Fruit fly (Drosophila melanogaster) whole organism, prepupa: Measurements from ENCODE around the gene mRpL32.

Source experiments
- Blimp-1 ChIP-seq: fragments of 200-800 bp; sonication (Bioruptor generic); optimal IDR thresholded peaks from 3 replicates; lab custom pipeline; 2017; ENCODE audit warnings: missing biosample characterization, missing genetic modification characterization, mild to moderate bottlenecking, moderate library complexity, missing genetic modification reagents
- CG10669 ChIP-seq: fragments of 200-800 bp; sonication (Bioruptor generic); optimal IDR thresholded peaks from 3 replicates; lab custom pipeline; 2018; ENCODE audit warnings: missing biosample characterization, mild to moderate bottlenecking, missing genetic modification characterization, moderate library complexity
- CG11762 ChIP-seq: fragments of 200-800 bp; sonication (Bioruptor generic); optimal IDR thresholded peaks from 3 replicates; lab custom pipeline; 2016; ENCODE audit warnings: missing biosample characterization, missing genetic modification characterization; ENCODE audit not compliant: insufficient read depth
- CG11902 ChIP-seq: fragments of 200-800 bp; sonication (Bioruptor generic); optimal IDR thresholded peaks from 3 replicates; lab custom pipeline; 2016; ENCODE audit warnings: missing biosample characterization, missing genetic modification characterization
- CG1621 ChIP-seq: fragments of 200-800 bp; sonication (Bioruptor generic); optimal IDR thresholded peaks from 3 replicates; lab custom pipeline; 2018; ENCODE audit warnings: missing biosample characterization, mild to moderate bottlenecking, missing genetic modification characterization
- CG16779 ChIP-seq: fragments of 200-800 bp; sonication (Bioruptor generic); optimal IDR thresholded peaks from 3 replicates; lab custom pipeline; 2017; ENCODE audit warnings: missing biosample characterization, mild to moderate bottlenecking, missing genetic modification characterization
- CG3032 ChIP-seq: fragments of 200-800 bp; optimal IDR thresholded peaks from 2 replicates; lab custom pipeline; 2019; ENCODE audit warnings: missing biosample characterization, mild to moderate bottlenecking, missing genetic modification characterization, moderate library complexity
- CG32006 ChIP-seq: fragments of 200-800 bp; sonication (Bioruptor generic); optimal IDR thresholded peaks from 3 replicates; lab custom pipeline; 2017; ENCODE audit warnings: missing biosample characterization, mild to moderate bottlenecking, missing genetic modification characterization
- CG3919 ChIP-seq: fragments of 200-800 bp; sonication (Bioruptor generic); optimal IDR thresholded peaks from 3 replicates; lab custom pipeline; 2016; ENCODE audit warnings: missing biosample characterization, missing genetic modification characterization
- CG4318 ChIP-seq: fragments of 200-800 bp; sonication (Bioruptor generic); optimal IDR thresholded peaks from 3 replicates; lab custom pipeline; 2017; ENCODE audit warnings: missing biosample characterization, mild to moderate bottlenecking, missing genetic modification characterization
- CG6276 ChIP-seq: fragments of 200-800 bp; sonication (Bioruptor generic); optimal IDR thresholded peaks from 2 replicates; lab custom pipeline; 2017; ENCODE audit warnings: missing biosample characterization, mild to moderate bottlenecking, missing genetic modification characterization
- CG6792 ChIP-seq: fragments of 200-800 bp; sonication (Bioruptor generic); optimal IDR thresholded peaks from 3 replicates; lab custom pipeline; 2016; ENCODE audit warnings: missing biosample characterization, missing genetic modification characterization
- CG6808 ChIP-seq: fragments of 200-800 bp; sonication (Bioruptor generic); optimal IDR thresholded peaks from 3 replicates; lab custom pipeline; 2017; ENCODE audit warnings: missing biosample characterization, missing genetic modification characterization, mild to moderate bottlenecking, moderate library complexity, missing genetic modification reagents
- CG6854 ChIP-seq: fragments of 200-800 bp; sonication (Bioruptor generic); optimal IDR thresholded peaks from 2 replicates; lab custom pipeline; 2017; ENCODE audit warnings: missing biosample characterization, mild to moderate bottlenecking, missing genetic modification characterization
- CG7368 ChIP-seq: fragments of 200-800 bp; sonication (Bioruptor generic); optimal IDR thresholded peaks from 3 replicates; lab custom pipeline; 2016; ENCODE audit warnings: missing biosample characterization, missing genetic modification characterization
- CG8632 ChIP-seq: fragments of 200-800 bp; sonication (Bioruptor generic); optimal IDR thresholded peaks from 3 replicates; lab custom pipeline; 2016; ENCODE audit warnings: missing biosample characterization, missing genetic modification characterization
- CG9139 ChIP-seq: fragments of 200-800 bp; sonication (Bioruptor generic); optimal IDR thresholded peaks from 3 replicates; lab custom pipeline; 2017; ENCODE audit warnings: missing biosample characterization, mild to moderate bottlenecking, missing genetic modification characterization
- Eip75B ChIP-seq: fragments of 200-800 bp; sonication (Bioruptor generic); optimal IDR thresholded peaks from 3 replicates; lab custom pipeline; 2016; ENCODE audit warnings: missing biosample characterization, missing genetic modification characterization
- Eip78C ChIP-seq: fragments of 200-800 bp; sonication (Bioruptor generic); peaks from one replicate; lab custom pipeline; 2016; ENCODE audit warnings: missing biosample characterization, missing genetic modification characterization
- Eip93F ChIP-seq: fragments of 200-800 bp; sonication (Bioruptor generic); optimal IDR thresholded peaks from 2 replicates; lab custom pipeline; 2016; ENCODE audit warnings: missing biosample characterization, mild to moderate bottlenecking, missing genetic modification characterization
- Ets96B ChIP-seq: fragments of 200-800 bp; optimal IDR thresholded peaks from 2 replicates; lab custom pipeline; 2019; ENCODE audit warnings: missing biosample characterization, mild to moderate bottlenecking, missing genetic modification characterization, moderate library complexity
- Gug ChIP-seq: fragments of 200-800 bp; sonication (Bioruptor generic); IDR thresholded peaks from 2 replicates; pipeline ENCODE4 v1.3.6; 2022; ENCODE audit warnings: missing biosample characterization, missing genetic modification characterization
- Hr38 ChIP-seq: sonication (Bioruptor generic); optimal IDR thresholded peaks from 2 replicates; lab custom pipeline; 2016; ENCODE audit warnings: missing biosample characterization, missing genetic modification characterization
- Hr39 ChIP-seq: fragments of 200-800 bp; sonication (Bioruptor generic); optimal IDR thresholded peaks from 2 replicates; lab custom pipeline; 2016; ENCODE audit warnings: missing biosample characterization, missing genetic modification characterization
- Hr4 ChIP-seq: fragments of 200-800 bp; sonication (Bioruptor generic); optimal IDR thresholded peaks from 3 replicates; lab custom pipeline; 2016; ENCODE audit warnings: missing biosample characterization, missing genetic modification characterization
- Met ChIP-seq: fragments of 200-800 bp; sonication (Bioruptor generic); optimal IDR thresholded peaks from 3 replicates; lab custom pipeline; 2016; ENCODE audit warnings: missing biosample characterization, missing genetic modification characterization
- OdsH ChIP-seq: fragments of 200-800 bp; sonication (Bioruptor generic); optimal IDR thresholded peaks from 3 replicates; lab custom pipeline; 2016; ENCODE audit warnings: missing biosample characterization, missing genetic modification characterization
- Smox ChIP-seq: fragments of 200-800 bp; sonication (Bioruptor generic); optimal IDR thresholded peaks from 3 replicates; lab custom pipeline; 2016; ENCODE audit warnings: missing biosample characterization, missing genetic modification characterization
- Sox102F ChIP-seq: fragments of 200-800 bp; sonication (Bioruptor generic); optimal IDR thresholded peaks from 2 replicates; lab custom pipeline; 2016; ENCODE audit warnings: missing biosample characterization, mild to moderate bottlenecking, missing genetic modification characterization
- Sox14 ChIP-seq: fragments of 200-800 bp; sonication (Bioruptor generic); optimal IDR thresholded peaks from 3 replicates; lab custom pipeline; 2016; ENCODE audit warnings: missing biosample characterization, missing genetic modification characterization
- achi ChIP-seq: fragments of 200-800 bp; sonication (Bioruptor generic); optimal IDR thresholded peaks from 3 replicates; lab custom pipeline; 2016; ENCODE audit warnings: missing biosample characterization, missing genetic modification characterization
- acj6 ChIP-seq: fragments of 200-800 bp; sonication (Bioruptor generic); optimal IDR thresholded peaks from 3 replicates; lab custom pipeline; 2016; ENCODE audit warnings: missing biosample characterization, missing genetic modification characterization
- cyc ChIP-seq: fragments of 200-800 bp; sonication (Bioruptor generic); optimal IDR thresholded peaks from 3 replicates; lab custom pipeline; 2016; ENCODE audit warnings: missing biosample characterization, missing genetic modification characterization
- dac ChIP-seq: fragments of 200-800 bp; sonication (Bioruptor generic); optimal IDR thresholded peaks from 2 replicates; lab custom pipeline; 2017; ENCODE audit warnings: missing biosample characterization, mild to moderate bottlenecking, missing genetic modification characterization
- dsx ChIP-seq: fragments of 200-800 bp; optimal IDR thresholded peaks from 3 replicates; lab custom pipeline; 2019; ENCODE audit warnings: missing biosample characterization, mild to moderate bottlenecking, missing genetic modification characterization, moderate library complexity; ENCODE audit not compliant: poor library complexity, severe bottlenecking
- eg ChIP-seq: fragments of 200-800 bp; sonication (Bioruptor generic); IDR thresholded peaks from 3 replicates; pipeline ENCODE4 v1.3.6; 2022; ENCODE audit warnings: missing biosample characterization, missing genetic modification characterization
- esn ChIP-seq: fragments of 200-800 bp; sonication (Bioruptor generic); optimal IDR thresholded peaks from 2 replicates; lab custom pipeline; 2016; ENCODE audit warnings: missing biosample characterization, mild to moderate bottlenecking, missing genetic modification characterization, moderate library complexity
- fd59A ChIP-seq: fragments of 200-800 bp; sonication (Bioruptor generic); optimal IDR thresholded peaks from 2 replicates; lab custom pipeline; 2017; ENCODE audit warnings: missing biosample characterization, mild to moderate bottlenecking, missing genetic modification characterization, missing genetic modification reagents
- fd85E ChIP-seq: fragments of 200-800 bp; sonication (Bioruptor generic); optimal IDR thresholded peaks from 3 replicates; lab custom pipeline; 2016; ENCODE audit warnings: missing biosample characterization, missing genetic modification characterization
- fkh ChIP-seq: fragments of 200-800 bp; sonication (Bioruptor generic); optimal IDR thresholded peaks from 3 replicates; lab custom pipeline; 2017; ENCODE audit warnings: missing biosample characterization, mild to moderate bottlenecking, missing genetic modification characterization, moderate library complexity
- lz ChIP-seq: fragments of 200-800 bp; sonication (Bioruptor generic); optimal IDR thresholded peaks from 3 replicates; lab custom pipeline; 2016; ENCODE audit warnings: missing biosample characterization, missing genetic modification characterization
- net ChIP-seq: fragments of 200-800 bp; sonication (Bioruptor generic); optimal IDR thresholded peaks from 3 replicates; lab custom pipeline; 2016; ENCODE audit warnings: missing biosample characterization, missing genetic modification characterization
- pdm3 ChIP-seq: fragments of 200-800 bp; sonication (Bioruptor generic); optimal IDR thresholded peaks from 3 replicates; lab custom pipeline; 2016; ENCODE audit warnings: missing biosample characterization, missing genetic modification characterization
- salr ChIP-seq, 2 experiments: fragments of 200-800 bp; sonication (Bioruptor generic); optimal IDR thresholded peaks; 3 replicates each; lab custom pipeline; 2016 to 2018; ENCODE audit warnings: missing biosample characterization in 2 of 2, missing genetic modification characterization in 2 of 2, mild to moderate bottlenecking in 1 of 2
- svp ChIP-seq: fragments of 200-800 bp; sonication (Bioruptor generic); peaks from one replicate; lab custom pipeline; 2016; ENCODE audit warnings: missing biosample characterization, missing genetic modification characterization
- topi ChIP-seq: fragments of 200-800 bp; sonication (Bioruptor generic); optimal IDR thresholded peaks from 3 replicates; lab custom pipeline; 2016; ENCODE audit warnings: missing biosample characterization, missing genetic modification characterization
- vri ChIP-seq: fragments of 200-800 bp; sonication (Bioruptor generic); optimal IDR thresholded peaks from 3 replicates; lab custom pipeline; 2016; ENCODE audit warnings: missing biosample characterization, mild to moderate bottlenecking, missing genetic modification characterization

The mRpL32 gene

dm6 chr3R:31290195-31290594 is 37.5 kb downstream of the mRpL32 start (continued):
- peak; percentile 7 for TF ChIP-seq lz (GFP tag; lab: Kevin White, UChicago)
- TF ChIP-seq topi, result no peak
- peak; percentile 11 for TF ChIP-seq net
- no peak for TF ChIP-seq fd59A (GFP tag; lab: Kevin White, UChicago)
- TF ChIP-seq Sox102F (GFP tag; lab: Kevin White, UChicago), result no peak
- TF ChIP-seq salr (GFP tag; optimal IDR thresholded peaks at IDR 0.05; lab: Kevin White, UChicago), result peak in 1 of 2 experiments; percentile 40
- TF ChIP-seq fd85E (GFP tag; lab: Kevin White, UChicago), result no peak
- TF ChIP-seq fkh (GFP tag; lab: Kevin White, UChicago), result no peak
- TF ChIP-seq pdm3 (GFP tag; lab: Kevin White, UChicago), result peak; percentile 20
- no peak for TF ChIP-seq CG6792
- no peak for TF ChIP-seq Hr38
- TF ChIP-seq vri, result no peak
- TF ChIP-seq Eip78C, result peak; percentile 60
- no peak for TF ChIP-seq dac (GFP tag; lab: Kevin White, UChicago)
- TF ChIP-seq Hr4 (GFP tag; lab: Kevin White, UChicago), result peak; percentile 42
- no peak for TF ChIP-seq OdsH (GFP tag; lab: Kevin White, UChicago)
- TF ChIP-seq cyc (GFP tag; lab: Kevin White, UChicago), result no peak
- peak; percentile 5 for TF ChIP-seq CG3032 (tag; lab: Kevin White, UChicago)
- no peak for TF ChIP-seq Ets96B (tag; lab: Kevin White, UChicago)
- no peak for TF ChIP-seq Met (GFP tag; lab: Kevin White, UChicago)

dm6 chr3R:31295694-31296093 is 43.0 kb downstream of the mRpL32 start:
- peak; percentile 61 for TF ChIP-seq acj6
- peak; percentile 46 for TF ChIP-seq net
- TF ChIP-seq CG11762 (GFP tag; lab: Kevin White, UChicago), result peak; percentile 60
- TF ChIP-seq Smox, result peak; percentile 56
- peak; percentile 65; the same call in 2 of the 3 replicates for TF ChIP-seq eg
- peak; percentile 58 for TF ChIP-seq achi (GFP tag; lab: Kevin White, UChicago)
- peak; percentile 4 for TF ChIP-seq CG1621 (tag; lab: Kevin White, UChicago)
- peak; percentile 49 for TF ChIP-seq Sox102F (GFP tag; lab: Kevin White, UChicago)
- TF ChIP-seq CG6854 (GFP tag; lab: Kevin White, UChicago), result no peak
- no peak for TF ChIP-seq CG9139
- peak; percentile 62 for TF ChIP-seq pdm3 (GFP tag; lab: Kevin White, UChicago)
- TF ChIP-seq svp (GFP tag; lab: Kevin White, UChicago), result peak; percentile 72
- peak; percentile 63 for TF ChIP-seq Sox14 (GFP tag; lab: Kevin White, UChicago)
- peak; percentile 29 for TF ChIP-seq CG7368 (GFP tag; lab: Kevin White, UChicago)
- peak; percentile 39 for TF ChIP-seq CG6808 (GFP tag; lab: Kevin White, UChicago)
- TF ChIP-seq Met (GFP tag; lab: Kevin White, UChicago), result peak; percentile 72
- TF ChIP-seq CG3919 (GFP tag; lab: Kevin White, UChicago), result peak; percentile 65
- TF ChIP-seq CG4318 (GFP tag; lab: Kevin White, UChicago), result peak; percentile 39
- peak; percentile 24 for TF ChIP-seq CG8632 (GFP tag; lab: Kevin White, UChicago)
- peak; percentile 31 for TF ChIP-seq topi
- peak; percentile 14 to 32 for TF ChIP-seq salr (GFP tag; optimal IDR thresholded peaks at IDR 0.05; lab: Kevin White, UChicago)
- TF ChIP-seq CG6276, result peak; percentile 30
- TF ChIP-seq CG16779 (tag; lab: Kevin White, UChicago), result no peak
- TF ChIP-seq Eip75B (GFP tag; lab: Kevin White, UChicago), result peak; percentile 39
- TF ChIP-seq Ets96B (tag; lab: Kevin White, UChicago), result peak; percentile 58
- TF ChIP-seq fd85E (GFP tag; lab: Kevin White, UChicago), result no peak
- TF ChIP-seq esn (GFP tag; lab: Kevin White, UChicago), result peak; percentile 41
- TF ChIP-seq lz (GFP tag; lab: Kevin White, UChicago), result peak; percentile 24
- peak; percentile 44; the same call in 1 of the 2 replicates for TF ChIP-seq Gug
- TF ChIP-seq dac (GFP tag; lab: Kevin White, UChicago), result no peak
- peak; percentile 10 for TF ChIP-seq fd59A (GFP tag; lab: Kevin White, UChicago)
- TF ChIP-seq OdsH (GFP tag; lab: Kevin White, UChicago), result peak; percentile 64
- no peak for TF ChIP-seq fkh (GFP tag; lab: Kevin White, UChicago)
- peak; percentile 39 for TF ChIP-seq CG10669 (GFP tag; lab: Kevin White, UChicago)
- TF ChIP-seq CG3032 (tag; lab: Kevin White, UChicago), result peak; percentile 41
- peak; percentile 14 for TF ChIP-seq CG11902 (GFP tag; lab: Kevin White, UChicago)
- no peak for TF ChIP-seq Blimp-1 (GFP tag; lab: Kevin White, UChicago)
- TF ChIP-seq CG32006 (GFP tag; lab: Kevin White, UChicago), result peak; percentile 67
- no peak for TF ChIP-seq vri
- TF ChIP-seq Hr39 (GFP tag; lab: Kevin White, UChicago), result peak; percentile 49
- TF ChIP-seq dsx (GFP tag; lab: Kevin White, UChicago), result no peak
- no peak for TF ChIP-seq Eip93F
- TF ChIP-seq Hr38, result no peak
